Worm (Caenorhabditis elegans) whole organism, L3 larva: ENCODE measurements around the gene nduv-2.

Source experiments
- aly-2 ChIP-seq: fragments of 150-350 bp; optimal IDR thresholded peaks from 2 replicates; lab custom pipeline; 2014; ENCODE audit warnings: missing biosample characterization, missing genetic modification characterization
- ama-1 ChIP-seq: fragments of 150-350 bp; optimal IDR thresholded peaks from 2 replicates; lab custom pipeline; 2018
- ceh-16 ChIP-seq: sonication (generic microtip); optimal IDR thresholded peaks from 2 replicates; lab custom pipeline; 2017; ENCODE audit warnings: missing biosample characterization, missing genetic modification characterization
- ceh-28 ChIP-seq: fragments of 150-350 bp; optimal IDR thresholded peaks from 2 replicates; lab custom pipeline; 2014; ENCODE audit warnings: missing biosample characterization, missing genetic modification reagents, missing genetic modification characterization
- ceh-82 ChIP-seq: fragments of 150-350 bp; optimal IDR thresholded peaks from 2 replicates; lab custom pipeline; 2014; ENCODE audit warnings: missing biosample characterization, missing genetic modification characterization
- ceh-9 ChIP-seq: sonication (generic microtip); optimal IDR thresholded peaks from 2 replicates; lab custom pipeline; 2018; ENCODE audit warnings: missing biosample characterization, missing genetic modification characterization
- daf-12 ChIP-seq: fragments of 150-350 bp; optimal IDR thresholded peaks from 2 replicates; lab custom pipeline; 2014; ENCODE audit warnings: missing biosample characterization, missing genetic modification reagents, missing genetic modification characterization
- elt-1 ChIP-seq: fragments of 150-350 bp; optimal IDR thresholded peaks from 2 replicates; lab custom pipeline; 2014; ENCODE audit warnings: missing biosample characterization, missing genetic modification characterization
- elt-2 ChIP-seq: sonication (generic microtip); optimal IDR thresholded peaks from 2 replicates; lab custom pipeline; 2016; ENCODE audit warnings: missing genetic modification reagents, mild to moderate bottlenecking, missing genetic modification characterization, missing compliant biosample characterization
- elt-3 ChIP-seq, 3 experiments: fragments of 150-350 bp in 1 of 3; sonication (generic microtip) in 2 of 3; optimal IDR thresholded peaks; 2 replicates in 2 of 3; 4 replicates in 1 of 3; lab custom pipeline; 2014 to 2017; ENCODE audit warnings: missing biosample characterization in 3 of 3, missing genetic modification characterization in 3 of 3
- fkh-10 ChIP-seq: sonication (generic microtip); optimal IDR thresholded peaks from 2 replicates; lab custom pipeline; 2017; ENCODE audit warnings: missing biosample characterization, missing genetic modification reagents, missing genetic modification characterization
- fkh-2 ChIP-seq: fragments of 150-350 bp; optimal IDR thresholded peaks from 2 replicates; lab custom pipeline; 2014; ENCODE audit warnings: missing biosample characterization, missing genetic modification reagents, missing genetic modification characterization
- fos-1 ChIP-seq: fragments of 150-350 bp; optimal IDR thresholded peaks from 2 replicates; lab custom pipeline; 2014; ENCODE audit warnings: missing biosample characterization, missing genetic modification characterization
- hmg-11 ChIP-seq: sonication (generic microtip); optimal IDR thresholded peaks from 2 replicates; lab custom pipeline; 2016; ENCODE audit warnings: missing genetic modification characterization, missing compliant biosample characterization
- jun-1 ChIP-seq: fragments of 150-350 bp; optimal IDR thresholded peaks from 2 replicates; lab custom pipeline; 2014; ENCODE audit warnings: missing biosample characterization, missing genetic modification reagents, missing genetic modification characterization
- lin-15B ChIP-seq: fragments of 150-350 bp; optimal IDR thresholded peaks from 2 replicates; lab custom pipeline; 2014; ENCODE audit warnings: missing biosample characterization, missing genetic modification characterization
- lin-39 ChIP-seq: fragments of 150-350 bp; optimal IDR thresholded peaks from 2 replicates; lab custom pipeline; 2018; ENCODE audit warnings: missing biosample characterization, missing genetic modification reagents, missing genetic modification characterization
- lsy-12 ChIP-seq: sonication (generic microtip); optimal IDR thresholded peaks from 2 replicates; lab custom pipeline; 2016; ENCODE audit warnings: mild to moderate bottlenecking, missing genetic modification characterization, missing compliant biosample characterization
- mdl-1 ChIP-seq: fragments of 150-350 bp; optimal IDR thresholded peaks from 2 replicates; lab custom pipeline; 2014; ENCODE audit warnings: missing biosample characterization, missing genetic modification characterization
- mml-1 ChIP-seq: fragments of 150-350 bp; sonication (generic microtip); optimal IDR thresholded peaks from 3 replicates; lab custom pipeline; 2014; ENCODE audit warnings: missing biosample characterization, missing genetic modification characterization
- nhr-11 ChIP-seq: fragments of 150-350 bp; optimal IDR thresholded peaks from 2 replicates; lab custom pipeline; 2014; ENCODE audit warnings: missing biosample characterization, missing genetic modification characterization
- nhr-12 ChIP-seq: fragments of 150-350 bp; optimal IDR thresholded peaks from 2 replicates; lab custom pipeline; 2014; ENCODE audit warnings: missing biosample characterization, missing genetic modification characterization
- nhr-23 ChIP-seq: fragments of 150-350 bp; optimal IDR thresholded peaks from 2 replicates; lab custom pipeline; 2014; ENCODE audit warnings: missing biosample characterization, missing genetic modification reagents, missing genetic modification characterization
- nhr-28 ChIP-seq: fragments of 150-350 bp; optimal IDR thresholded peaks from 2 replicates; lab custom pipeline; 2014; ENCODE audit warnings: missing biosample characterization, missing genetic modification characterization
- nhr-43 ChIP-seq: sonication (generic microtip); optimal IDR thresholded peaks from 2 replicates; lab custom pipeline; 2016; ENCODE audit warnings: mild to moderate bottlenecking, missing genetic modification characterization, missing compliant biosample characterization; ENCODE audit not compliant: poor library complexity, severe bottlenecking
- nhr-67 ChIP-seq: fragments of 150-350 bp; optimal IDR thresholded peaks from 2 replicates; lab custom pipeline; 2014; ENCODE audit warnings: missing biosample characterization, missing genetic modification characterization
- nhr-76 ChIP-seq: fragments of 150-350 bp; sonication (generic microtip); optimal IDR thresholded peaks from 5 replicates; lab custom pipeline; 2014; ENCODE audit warnings: missing biosample characterization, missing genetic modification characterization
- nhr-77 ChIP-seq: fragments of 150-350 bp; optimal IDR thresholded peaks from 2 replicates; lab custom pipeline; 2014; ENCODE audit warnings: missing biosample characterization, missing genetic modification characterization
- pha-4 ChIP-seq: fragments of 150-350 bp; optimal IDR thresholded peaks from 2 replicates; lab custom pipeline; 2014; ENCODE audit warnings: missing biosample characterization, missing genetic modification reagents, missing genetic modification characterization
- pqm-1 ChIP-seq: fragments of 150-350 bp; optimal IDR thresholded peaks from 2 replicates; lab custom pipeline; 2017; ENCODE audit warnings: missing biosample characterization, missing genetic modification characterization, inconsistent platforms
- sea-2 ChIP-seq: fragments of 150-350 bp; sonication (generic microtip); optimal IDR thresholded peaks from 4 replicates; lab custom pipeline; 2014; ENCODE audit warnings: missing biosample characterization, missing genetic modification reagents, missing genetic modification characterization
- skn-1 ChIP-seq: fragments of 150-350 bp; optimal IDR thresholded peaks from 2 replicates; lab custom pipeline; 2014; ENCODE audit warnings: missing biosample characterization, missing genetic modification characterization
- snpc-4 ChIP-seq: fragments of 150-350 bp; optimal IDR thresholded peaks from 2 replicates; lab custom pipeline; 2014; ENCODE audit warnings: missing biosample characterization, missing genetic modification characterization
- tbx-2 ChIP-seq: sonication (generic microtip); optimal IDR thresholded peaks from 2 replicates; lab custom pipeline; 2016; ENCODE audit warnings: mild to moderate bottlenecking, missing genetic modification characterization, missing compliant biosample characterization
- unc-39 ChIP-seq: sonication (generic microtip); optimal IDR thresholded peaks from 4 replicates; lab custom pipeline; 2017; ENCODE audit warnings: missing biosample characterization, missing genetic modification characterization
- unc-62 ChIP-seq: fragments of 150-350 bp; sonication (generic microtip); optimal IDR thresholded peaks from 4 replicates; lab custom pipeline; 2014; ENCODE audit warnings: missing biosample characterization, missing genetic modification reagents, missing genetic modification characterization
- zag-1 ChIP-seq: fragments of 150-350 bp; optimal IDR thresholded peaks from 2 replicates; lab custom pipeline; 2014; ENCODE audit warnings: missing biosample characterization, missing genetic modification characterization
- ztf-11 ChIP-seq: fragments of 150-350 bp; optimal IDR thresholded peaks from 2 replicates; lab custom pipeline; 2014; ENCODE audit warnings: missing biosample characterization, missing genetic modification characterization

The nduv-2 gene

ce11 chrV:13650800-13651199, 25.4 kb upstream of the nduv-2 start:
- TF ChIP-seq nhr-43 (tag; lab: Kevin White, UChicago) (no peak), pha-4 (tag; lab: Kevin White, UChicago) (no peak), snpc-4 (tag; lab: Kevin White, UChicago) (no peak), unc-39 (tag; lab: Kevin White, UChicago) (no peak), hmg-11 (no peak), skn-1 (no peak), lin-15B (tag; lab: Kevin White, UChicago) (no peak), ztf-11 (tag; lab: Kevin White, UChicago) (no peak), nhr-28 (tag; lab: Kevin White, UChicago) (no peak), fkh-2 (tag; lab: Kevin White, UChicago) (no peak), unc-62 (GFP tag; lab: Kevin White, UChicago) (no peak), daf-12 (tag; lab: Kevin White, UChicago) (no peak), elt-1 (tag; lab: Kevin White, UChicago) (no peak), fos-1 (no peak), ama-1 (no peak), ceh-16 (no peak), ceh-28 (tag; lab: Kevin White, UChicago) (no peak), zag-1 (tag; lab: Kevin White, UChicago) (no peak)

- no peak for TF ChIP-seq nhr-11 (tag; lab: Kevin White, UChicago)
- peak; percentile 94 for TF ChIP-seq nhr-43 (tag; lab: Kevin White, UChicago)
- no peak for TF ChIP-seq sea-2 (GFP tag; lab: Kevin White, UChicago)
- no peak for TF ChIP-seq nhr-76 (tag; lab: Kevin White, UChicago)
- TF ChIP-seq hmg-11, result no peak
- peak; percentile 18 for TF ChIP-seq aly-2 (tag; lab: Kevin White, UChicago)
- no peak for TF ChIP-seq lin-39 (tag; lab: Kevin White, UChicago)
- peak; percentile 35 for TF ChIP-seq nhr-23 (tag; lab: Kevin White, UChicago)
- TF ChIP-seq ceh-9 (tag; lab: Kevin White, UChicago), result no peak
- TF ChIP-seq elt-3 (tag; optimal IDR thresholded peaks at IDR 0.05; lab: Kevin White, UChicago), result no peak
- no peak for TF ChIP-seq zag-1 (tag; lab: Kevin White, UChicago)
- no peak for TF ChIP-seq ztf-11 (tag; lab: Kevin White, UChicago)
- TF ChIP-seq ama-1, result peak; percentile 33
- no peak for TF ChIP-seq snpc-4 (tag; lab: Kevin White, UChicago)
- TF ChIP-seq ceh-82 (tag; lab: Kevin White, UChicago), result no peak
- TF ChIP-seq pqm-1, result no peak
- no peak for TF ChIP-seq mml-1 (tag; lab: Kevin White, UChicago)
- no peak for TF ChIP-seq nhr-12
- TF ChIP-seq nhr-77 (tag; lab: Kevin White, UChicago), result no peak
- TF ChIP-seq nhr-67 (tag; lab: Kevin White, UChicago), result no peak
- TF ChIP-seq nhr-28 (tag; lab: Kevin White, UChicago), result no peak
- TF ChIP-seq fkh-10 (GFP tag; lab: Kevin White, UChicago), result no peak
- TF ChIP-seq tbx-2 (tag; lab: Kevin White, UChicago), result peak; percentile 7
- no peak for TF ChIP-seq mdl-1 (tag; lab: Kevin White, UChicago)
- TF ChIP-seq elt-2, result peak; percentile 40
- TF ChIP-seq unc-39 (tag; lab: Kevin White, UChicago), result no peak
- TF ChIP-seq ceh-28 (tag; lab: Kevin White, UChicago), result no peak
- TF ChIP-seq jun-1 (tag; lab: Kevin White, UChicago), result no peak
- TF ChIP-seq lsy-12, result peak; percentile 73
Measured at ce11 chrV:13649730-13650349, 24.5 kb upstream of the nduv-2 start, which contains the start of gene H37A05.4. Gene H37A05.4 (minus strand): TSS chrV:13649780.

- TF ChIP-seq tbx-2 (tag; lab: Kevin White, UChicago) (no peak), unc-39 (tag; lab: Kevin White, UChicago) (no peak), fos-1 (no peak), sea-2 (GFP tag; lab: Kevin White, UChicago) (no peak), elt-3 (tag; optimal IDR thresholded peaks at IDR 0.05; lab: Kevin White, UChicago) (no peak), aly-2 (tag; lab: Kevin White, UChicago) (no peak), ceh-16 (no peak), ceh-82 (tag; lab: Kevin White, UChicago) (no peak), ceh-9 (tag; lab: Kevin White, UChicago) (no peak)
Measured at ce11 chrV:13647617-13648016, 22.2 kb upstream of the nduv-2 start.
